Worm (Caenorhabditis elegans) whole organism, midembryonic: ENCODE data around the gene arrd-14.

Experiments
- T22C8.4 ChIP-seq: fragments of 200-800 bp; sonication (Bioruptor generic); IDR thresholded peaks from 2 replicates; pipeline ENCODE4 v1.3.6; 2022; ENCODE audit warnings: missing genetic modification characterization, missing compliant biosample characterization
- cog-1 ChIP-seq: sonication (generic microtip); optimal IDR thresholded peaks from 2 replicates; lab custom pipeline; 2016; ENCODE audit warnings: missing genetic modification characterization, missing compliant biosample characterization
- flt-1 ChIP-seq: fragments of 200-800 bp; sonication (Bioruptor generic); IDR thresholded peaks from 2 replicates; pipeline ENCODE4 v1.3.6; 2022; ENCODE audit warnings: missing genetic modification characterization, missing compliant biosample characterization
- med-1 ChIP-seq: sonication (generic microtip); optimal IDR thresholded peaks from 2 replicates; lab custom pipeline; 2017; ENCODE audit warnings: missing genetic modification characterization, mild to moderate bottlenecking, missing compliant biosample characterization, antibody characterized with exemption, missing genetic modification reagents; ENCODE audit not compliant: insufficient read depth
- ref-1 ChIP-seq: fragments of 200-800 bp; sonication (Bioruptor generic); conservative IDR thresholded peaks from 2 replicates; pipeline ENCODE4 v1.3.6; 2022; ENCODE audit warnings: missing genetic modification reagents, missing genetic modification characterization, missing compliant biosample characterization
- tab-1 ChIP-seq: fragments of 200-800 bp; sonication (Bioruptor generic); IDR thresholded peaks from 2 replicates; pipeline ENCODE4 v1.3.6; 2022; ENCODE audit warnings: missing genetic modification characterization, missing compliant biosample characterization
- ztf-23 ChIP-seq: fragments of 200-800 bp; sonication (Bioruptor generic); IDR thresholded peaks from 2 replicates; pipeline ENCODE4 v1.3.6; 2022; ENCODE audit warnings: missing genetic modification reagents, missing genetic modification characterization, missing compliant biosample characterization
- ztf-29 ChIP-seq: fragments of 200-800 bp; sonication (Bioruptor generic); IDR thresholded peaks from 2 replicates; pipeline ENCODE4 v1.3.6; 2022; ENCODE audit warnings: missing genetic modification reagents, missing genetic modification characterization, missing compliant biosample characterization

DNA sequence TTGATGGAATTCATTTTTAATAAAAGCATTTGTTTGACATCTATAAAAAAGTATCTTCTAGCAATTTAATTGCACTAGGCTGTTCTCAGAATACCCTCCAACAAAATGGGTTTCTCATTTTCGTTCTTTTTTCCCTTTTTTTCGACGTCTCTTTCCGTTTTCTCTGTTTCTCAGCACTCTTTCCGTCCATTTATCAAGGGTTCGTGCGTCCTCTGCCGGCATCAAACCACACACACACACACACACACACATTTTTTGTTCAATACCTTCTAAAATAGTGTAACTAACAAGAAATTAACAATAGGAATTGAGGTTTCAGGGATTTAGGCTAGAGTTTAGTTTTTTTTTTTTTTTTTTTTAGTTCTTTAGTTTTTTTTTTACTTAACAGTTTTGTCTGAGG, 4.1 kb downstream of the arrd-14 start:
- TF ChIP-seq flt-1 = no peak
- TF ChIP-seq cog-1 = no peak
- no peak for TF ChIP-seq tab-1
- TF ChIP-seq ztf-23 (GFP tag; lab: Robert Waterston, UW) = no peak
- no peak for TF ChIP-seq ztf-29 (GFP tag; lab: Robert Waterston, UW)
- no peak for TF ChIP-seq ref-1
- TF ChIP-seq T22C8.4 (GFP tag; lab: Robert Waterston, UW) = no peak
- no peak for TF ChIP-seq med-1 (GFP tag; lab: Kevin White, UChicago)
